Worm (Caenorhabditis elegans) whole organism, midembryonic: ENCODE results near the gene dars-2.

Experiments used
- T22C8.4 ChIP-seq: fragments of 200-800 bp; sonication (Bioruptor generic); IDR thresholded peaks from 2 replicates; pipeline ENCODE4 v1.3.6; 2022; ENCODE audit warnings: missing genetic modification characterization, missing compliant biosample characterization
- cog-1 ChIP-seq: sonication (generic microtip); optimal IDR thresholded peaks from 2 replicates; lab custom pipeline; 2016; ENCODE audit warnings: missing genetic modification characterization, missing compliant biosample characterization
- flt-1 ChIP-seq: fragments of 200-800 bp; sonication (Bioruptor generic); IDR thresholded peaks from 2 replicates; pipeline ENCODE4 v1.3.6; 2022; ENCODE audit warnings: missing genetic modification characterization, missing compliant biosample characterization
- klf-2 ChIP-seq: fragments of 200-800 bp; sonication (Bioruptor generic); conservative IDR thresholded peaks from 2 replicates; pipeline ENCODE4 v1.3.6; 2022; ENCODE audit warnings: missing genetic modification reagents, missing genetic modification characterization, missing compliant biosample characterization
- med-1 ChIP-seq: sonication (generic microtip); optimal IDR thresholded peaks from 2 replicates; lab custom pipeline; 2017; ENCODE audit warnings: missing genetic modification characterization, mild to moderate bottlenecking, missing compliant biosample characterization, antibody characterized with exemption, missing genetic modification reagents; ENCODE audit not compliant: insufficient read depth
- ref-1 ChIP-seq: fragments of 200-800 bp; sonication (Bioruptor generic); conservative IDR thresholded peaks from 2 replicates; pipeline ENCODE4 v1.3.6; 2022; ENCODE audit warnings: missing genetic modification reagents, missing genetic modification characterization, missing compliant biosample characterization
- ztf-23 ChIP-seq: fragments of 200-800 bp; sonication (Bioruptor generic); IDR thresholded peaks from 2 replicates; pipeline ENCODE4 v1.3.6; 2022; ENCODE audit warnings: missing genetic modification reagents, missing genetic modification characterization, missing compliant biosample characterization
- ztf-29 ChIP-seq: fragments of 200-800 bp; sonication (Bioruptor generic); IDR thresholded peaks from 2 replicates; pipeline ENCODE4 v1.3.6; 2022; ENCODE audit warnings: missing genetic modification reagents, missing genetic modification characterization, missing compliant biosample characterization

- TF ChIP-seq med-1 (no peak), flt-1 (GFP tag; lab: Robert Waterston, UW) (no peak), klf-2 (GFP tag; lab: Robert Waterston, UW) (no peak), ref-1 (no peak), ztf-29 (no peak), cog-1 (no peak), ztf-23 (GFP tag; lab: Robert Waterston, UW) (no peak), T22C8.4 (GFP tag; lab: Robert Waterston, UW) (no peak)
Measured at ce11 chrV:12037889-12038288, 10.7 kb upstream of the dars-2 start.
